Worm (Caenorhabditis elegans) whole organism, L3 larva: Measurements from ENCODE around the gene kel-1.
A peak's percentile ranks its signal among the peaks of the same experiment; 100 is the strongest.

ENCODE experiments used
- R02D3.7 ChIP-seq: fragments of 150-350 bp; optimal IDR thresholded peaks from 2 replicates; lab custom pipeline; 2014; ENCODE audit warnings: missing biosample characterization, missing genetic modification characterization
- ZK546.5 ChIP-seq: sonication (generic microtip); optimal IDR thresholded peaks from 2 replicates; lab custom pipeline; 2017; ENCODE audit warnings: missing biosample characterization, missing genetic modification characterization
- aly-2 ChIP-seq: fragments of 150-350 bp; optimal IDR thresholded peaks from 2 replicates; lab custom pipeline; 2014; ENCODE audit warnings: missing biosample characterization, missing genetic modification characterization
- ama-1 ChIP-seq: fragments of 150-350 bp; optimal IDR thresholded peaks from 2 replicates; lab custom pipeline; 2018
- ceh-16 ChIP-seq: sonication (generic microtip); optimal IDR thresholded peaks from 2 replicates; lab custom pipeline; 2017; ENCODE audit warnings: missing biosample characterization, missing genetic modification characterization
- ceh-28 ChIP-seq: fragments of 150-350 bp; optimal IDR thresholded peaks from 2 replicates; lab custom pipeline; 2014; ENCODE audit warnings: missing biosample characterization, missing genetic modification reagents, missing genetic modification characterization
- ceh-82 ChIP-seq: fragments of 150-350 bp; optimal IDR thresholded peaks from 2 replicates; lab custom pipeline; 2014; ENCODE audit warnings: missing biosample characterization, missing genetic modification characterization
- ceh-9 ChIP-seq: sonication (generic microtip); optimal IDR thresholded peaks from 2 replicates; lab custom pipeline; 2018; ENCODE audit warnings: missing biosample characterization, missing genetic modification characterization
- daf-12 ChIP-seq: fragments of 150-350 bp; optimal IDR thresholded peaks from 2 replicates; lab custom pipeline; 2014; ENCODE audit warnings: missing biosample characterization, missing genetic modification reagents, missing genetic modification characterization
- egl-27 ChIP-seq: sonication (generic microtip); optimal IDR thresholded peaks from 4 replicates; lab custom pipeline; 2017; ENCODE audit warnings: missing biosample characterization, missing genetic modification reagents, missing genetic modification characterization
- elt-1 ChIP-seq: fragments of 150-350 bp; optimal IDR thresholded peaks from 2 replicates; lab custom pipeline; 2014; ENCODE audit warnings: missing biosample characterization, missing genetic modification characterization
- elt-2 ChIP-seq: sonication (generic microtip); optimal IDR thresholded peaks from 2 replicates; lab custom pipeline; 2016; ENCODE audit warnings: missing genetic modification reagents, mild to moderate bottlenecking, missing genetic modification characterization, missing compliant biosample characterization
- elt-3 ChIP-seq, 3 experiments: fragments of 150-350 bp in 1 of 3; sonication (generic microtip) in 2 of 3; optimal IDR thresholded peaks; 2 replicates in 2 of 3; 4 replicates in 1 of 3; lab custom pipeline; 2014 to 2017; ENCODE audit warnings: missing biosample characterization in 3 of 3, missing genetic modification characterization in 3 of 3
- eor-1 ChIP-seq, 2 experiments: fragments of 150-350 bp; optimal IDR thresholded peaks; 2 replicates each; lab custom pipeline; 2014 to 2018; ENCODE audit warnings: missing biosample characterization in 2 of 2, missing genetic modification characterization in 2 of 2
- fkh-10 ChIP-seq: sonication (generic microtip); optimal IDR thresholded peaks from 2 replicates; lab custom pipeline; 2017; ENCODE audit warnings: missing biosample characterization, missing genetic modification reagents, missing genetic modification characterization
- fkh-2 ChIP-seq: fragments of 150-350 bp; optimal IDR thresholded peaks from 2 replicates; lab custom pipeline; 2014; ENCODE audit warnings: missing biosample characterization, missing genetic modification reagents, missing genetic modification characterization
- fos-1 ChIP-seq: fragments of 150-350 bp; optimal IDR thresholded peaks from 2 replicates; lab custom pipeline; 2014; ENCODE audit warnings: missing biosample characterization, missing genetic modification characterization
- hmg-11 ChIP-seq: sonication (generic microtip); optimal IDR thresholded peaks from 2 replicates; lab custom pipeline; 2016; ENCODE audit warnings: missing genetic modification characterization, missing compliant biosample characterization
- jun-1 ChIP-seq: fragments of 150-350 bp; optimal IDR thresholded peaks from 2 replicates; lab custom pipeline; 2014; ENCODE audit warnings: missing biosample characterization, missing genetic modification reagents, missing genetic modification characterization
- lin-15B ChIP-seq: fragments of 150-350 bp; optimal IDR thresholded peaks from 2 replicates; lab custom pipeline; 2014; ENCODE audit warnings: missing biosample characterization, missing genetic modification characterization
- lin-39 ChIP-seq: fragments of 150-350 bp; optimal IDR thresholded peaks from 2 replicates; lab custom pipeline; 2018; ENCODE audit warnings: missing biosample characterization, missing genetic modification reagents, missing genetic modification characterization
- lsy-12 ChIP-seq: sonication (generic microtip); optimal IDR thresholded peaks from 2 replicates; lab custom pipeline; 2016; ENCODE audit warnings: mild to moderate bottlenecking, missing genetic modification characterization, missing compliant biosample characterization
- mdl-1 ChIP-seq: fragments of 150-350 bp; optimal IDR thresholded peaks from 2 replicates; lab custom pipeline; 2014; ENCODE audit warnings: missing biosample characterization, missing genetic modification characterization
- mml-1 ChIP-seq: fragments of 150-350 bp; sonication (generic microtip); optimal IDR thresholded peaks from 3 replicates; lab custom pipeline; 2014; ENCODE audit warnings: missing biosample characterization, missing genetic modification characterization
- nfya-1 ChIP-seq: sonication (generic microtip); optimal IDR thresholded peaks from 2 replicates; lab custom pipeline; 2017; ENCODE audit warnings: missing genetic modification characterization, mild to moderate bottlenecking, missing compliant biosample characterization, antibody characterized with exemption, moderate library complexity; ENCODE audit not compliant: insufficient read depth
- nhr-11 ChIP-seq: fragments of 150-350 bp; optimal IDR thresholded peaks from 2 replicates; lab custom pipeline; 2014; ENCODE audit warnings: missing biosample characterization, missing genetic modification characterization
- nhr-12 ChIP-seq: fragments of 150-350 bp; optimal IDR thresholded peaks from 2 replicates; lab custom pipeline; 2014; ENCODE audit warnings: missing biosample characterization, missing genetic modification characterization
- nhr-23 ChIP-seq: fragments of 150-350 bp; optimal IDR thresholded peaks from 2 replicates; lab custom pipeline; 2014; ENCODE audit warnings: missing biosample characterization, missing genetic modification reagents, missing genetic modification characterization
- nhr-237 ChIP-seq: fragments of 150-350 bp; optimal IDR thresholded peaks from 2 replicates; lab custom pipeline; 2014; ENCODE audit warnings: missing biosample characterization, missing genetic modification characterization
- nhr-25 ChIP-seq: sonication (generic microtip); optimal IDR thresholded peaks from 2 replicates; lab custom pipeline; 2017; ENCODE audit warnings: missing biosample characterization, missing genetic modification characterization
- nhr-28 ChIP-seq: fragments of 150-350 bp; optimal IDR thresholded peaks from 2 replicates; lab custom pipeline; 2014; ENCODE audit warnings: missing biosample characterization, missing genetic modification characterization
- nhr-43 ChIP-seq: sonication (generic microtip); optimal IDR thresholded peaks from 2 replicates; lab custom pipeline; 2016; ENCODE audit warnings: mild to moderate bottlenecking, missing genetic modification characterization, missing compliant biosample characterization; ENCODE audit not compliant: poor library complexity, severe bottlenecking
- nhr-67 ChIP-seq: fragments of 150-350 bp; optimal IDR thresholded peaks from 2 replicates; lab custom pipeline; 2014; ENCODE audit warnings: missing biosample characterization, missing genetic modification characterization
- nhr-76 ChIP-seq: fragments of 150-350 bp; sonication (generic microtip); optimal IDR thresholded peaks from 5 replicates; lab custom pipeline; 2014; ENCODE audit warnings: missing biosample characterization, missing genetic modification characterization
- nhr-77 ChIP-seq: fragments of 150-350 bp; optimal IDR thresholded peaks from 2 replicates; lab custom pipeline; 2014; ENCODE audit warnings: missing biosample characterization, missing genetic modification characterization
- pha-4 ChIP-seq: fragments of 150-350 bp; optimal IDR thresholded peaks from 2 replicates; lab custom pipeline; 2014; ENCODE audit warnings: missing biosample characterization, missing genetic modification reagents, missing genetic modification characterization
- pqm-1 ChIP-seq: fragments of 150-350 bp; optimal IDR thresholded peaks from 2 replicates; lab custom pipeline; 2017; ENCODE audit warnings: missing biosample characterization, missing genetic modification characterization, inconsistent platforms
- sea-2 ChIP-seq: fragments of 150-350 bp; sonication (generic microtip); optimal IDR thresholded peaks from 4 replicates; lab custom pipeline; 2014; ENCODE audit warnings: missing biosample characterization, missing genetic modification reagents, missing genetic modification characterization
- skn-1 ChIP-seq: fragments of 150-350 bp; optimal IDR thresholded peaks from 2 replicates; lab custom pipeline; 2014; ENCODE audit warnings: missing biosample characterization, missing genetic modification characterization
- snpc-4 ChIP-seq: fragments of 150-350 bp; optimal IDR thresholded peaks from 2 replicates; lab custom pipeline; 2014; ENCODE audit warnings: missing biosample characterization, missing genetic modification characterization
- tbx-2 ChIP-seq: sonication (generic microtip); optimal IDR thresholded peaks from 2 replicates; lab custom pipeline; 2016; ENCODE audit warnings: mild to moderate bottlenecking, missing genetic modification characterization, missing compliant biosample characterization
- unc-39 ChIP-seq: sonication (generic microtip); optimal IDR thresholded peaks from 4 replicates; lab custom pipeline; 2017; ENCODE audit warnings: missing biosample characterization, missing genetic modification characterization
- unc-62 ChIP-seq: fragments of 150-350 bp; sonication (generic microtip); optimal IDR thresholded peaks from 4 replicates; lab custom pipeline; 2014; ENCODE audit warnings: missing biosample characterization, missing genetic modification reagents, missing genetic modification characterization
- zag-1 ChIP-seq: fragments of 150-350 bp; optimal IDR thresholded peaks from 2 replicates; lab custom pipeline; 2014; ENCODE audit warnings: missing biosample characterization, missing genetic modification characterization
- ztf-11 ChIP-seq: fragments of 150-350 bp; optimal IDR thresholded peaks from 2 replicates; lab custom pipeline; 2014; ENCODE audit warnings: missing biosample characterization, missing genetic modification characterization
- ztf-4 ChIP-seq: fragments of 150-350 bp; optimal IDR thresholded peaks from 2 replicates; lab custom pipeline; 2014; ENCODE audit warnings: missing biosample characterization, missing genetic modification characterization

The kel-1 gene

ce11 chrII:11688643-11689042 lies at the start of gene kel-1:
kel-1 (plus strand) TSS chrII:11688943.
- TF ChIP-seq ceh-82 (tag; lab: Kevin White, UChicago) (no peak), eor-1 (tag; optimal IDR thresholded peaks at IDR 0.05; lab: Kevin White, UChicago) (no peak), nhr-77 (tag; lab: Kevin White, UChicago) (no peak), nhr-12 (tag; lab: Kevin White, UChicago) (no peak), fkh-10 (GFP tag; lab: Kevin White, UChicago) (no peak), ama-1 (no peak), lin-39 (tag; lab: Kevin White, UChicago) (no peak), nhr-76 (no peak), daf-12 (no peak)

- no peak for TF ChIP-seq nhr-77 (tag; lab: Kevin White, UChicago)
- peak; percentile 48 for TF ChIP-seq tbx-2 (tag; lab: Kevin White, UChicago)
- no peak for TF ChIP-seq pha-4 (tag; lab: Kevin White, UChicago)
- no peak for TF ChIP-seq snpc-4 (tag; lab: Kevin White, UChicago)
- TF ChIP-seq hmg-11 (tag; lab: Kevin White, UChicago) = no peak
- no peak for TF ChIP-seq R02D3.7
- no peak for TF ChIP-seq pqm-1 (tag; lab: Kevin White, UChicago)
- no peak for TF ChIP-seq unc-39 (tag; lab: Kevin White, UChicago)
- TF ChIP-seq zag-1 (tag; lab: Kevin White, UChicago) = no peak
- no peak for TF ChIP-seq lin-15B
- TF ChIP-seq mdl-1 (tag; lab: Kevin White, UChicago) = no peak
- no peak for TF ChIP-seq fkh-2 (tag; lab: Kevin White, UChicago)
- no peak for TF ChIP-seq jun-1 (tag; lab: Kevin White, UChicago)
- TF ChIP-seq daf-12 = no peak
- no peak for TF ChIP-seq ceh-82 (tag; lab: Kevin White, UChicago)
- no peak for TF ChIP-seq ceh-9
- no peak for TF ChIP-seq elt-2 (tag; lab: Kevin White, UChicago)
- TF ChIP-seq egl-27 (tag; lab: Kevin White, UChicago) = no peak
- no peak for TF ChIP-seq sea-2 (GFP tag; lab: Kevin White, UChicago)
- TF ChIP-seq nhr-11 = no peak
- TF ChIP-seq nhr-25 (tag; lab: Kevin White, UChicago) = peak; percentile 39
- no peak for TF ChIP-seq ceh-16 (tag; lab: Kevin White, UChicago)
- no peak for TF ChIP-seq lsy-12 (tag; lab: Kevin White, UChicago)
- TF ChIP-seq nhr-76 = no peak
- TF ChIP-seq eor-1 (tag; optimal IDR thresholded peaks at IDR 0.05; lab: Kevin White, UChicago) = no peak
- no peak for TF ChIP-seq nhr-237 (tag; lab: Kevin White, UChicago)
- no peak for TF ChIP-seq ceh-28 (tag; lab: Kevin White, UChicago)
- no peak for TF ChIP-seq fkh-10 (GFP tag; lab: Kevin White, UChicago)
- no peak for TF ChIP-seq nhr-28 (tag; lab: Kevin White, UChicago)
- TF ChIP-seq elt-1 (tag; lab: Kevin White, UChicago) = no peak
- no peak for TF ChIP-seq aly-2 (tag; lab: Kevin White, UChicago)
- peak; percentile 51 for TF ChIP-seq nhr-23 (tag; lab: Kevin White, UChicago)
- peak; percentile 20 for TF ChIP-seq nfya-1
- peak; percentile 17 for TF ChIP-seq ama-1
- TF ChIP-seq nhr-12 (tag; lab: Kevin White, UChicago) = no peak
- no peak for TF ChIP-seq elt-3 (tag; optimal IDR thresholded peaks at IDR 0.05; lab: Kevin White, UChicago)
- peak; percentile 64 for TF ChIP-seq nhr-43
- TF ChIP-seq ZK546.5 = no peak
- TF ChIP-seq ztf-11 (tag; lab: Kevin White, UChicago) = no peak
- TF ChIP-seq lin-39 (tag; lab: Kevin White, UChicago) = no peak
- TF ChIP-seq mml-1 (tag; lab: Kevin White, UChicago) = no peak
- no peak for TF ChIP-seq fos-1 (tag; lab: Kevin White, UChicago)
- TF ChIP-seq skn-1 = no peak
- TF ChIP-seq unc-62 (GFP tag; lab: Kevin White, UChicago) = no peak
- no peak for TF ChIP-seq nhr-67
- no peak for TF ChIP-seq ztf-4 (tag; lab: Kevin White, UChicago)
These were observed 46.7 kb upstream of the kel-1 start for ce11 chrII:11642025-11642424.
